Fruit fly (Drosophila melanogaster) whole organism, pupa: ENCODE data around the gene ymp.

Experiments used
- CG10348 ChIP-seq: fragments of 200-800 bp; sonication (Bioruptor generic); IDR thresholded peaks from 2 replicates; pipeline ENCODE4 v1.3.6; 2022; ENCODE audit warnings: missing biosample characterization, missing genetic modification characterization
- CG12605 ChIP-seq: fragments of 200-800 bp; sonication (Bioruptor generic); IDR thresholded peaks from 2 replicates; pipeline ENCODE4 v1.3.6; 2022; ENCODE audit warnings: missing biosample characterization, missing genetic modification characterization
- CG13204 ChIP-seq: fragments of 200-800 bp; sonication (Bioruptor generic); optimal IDR thresholded peaks from 2 replicates; lab custom pipeline; 2018; ENCODE audit warnings: missing biosample characterization, mild to moderate bottlenecking, missing genetic modification characterization, moderate library complexity
- CG14655 ChIP-seq: fragments of 200-800 bp; sonication (Bioruptor generic); optimal IDR thresholded peaks from 3 replicates; lab custom pipeline; 2017; ENCODE audit warnings: mild to moderate bottlenecking, missing biosample characterization, missing genetic modification reagents, missing genetic modification characterization
- CG15710 ChIP-seq: fragments of 200-800 bp; sonication (Bioruptor generic); optimal IDR thresholded peaks from 2 replicates; lab custom pipeline; 2018; ENCODE audit warnings: missing biosample characterization, mild to moderate bottlenecking, missing genetic modification characterization, moderate library complexity
- CG17806 ChIP-seq: fragments of 200-800 bp; sonication (Bioruptor generic); optimal IDR thresholded peaks from 2 replicates; lab custom pipeline; 2018; ENCODE audit warnings: missing biosample characterization, mild to moderate bottlenecking, missing genetic modification characterization, moderate library complexity
- CG32121 ChIP-seq: fragments of 200-800 bp; sonication (Bioruptor generic); IDR thresholded peaks from 2 replicates; pipeline ENCODE4 v1.3.6; 2022; ENCODE audit warnings: missing biosample characterization, missing genetic modification characterization
- CG34367 ChIP-seq: fragments of 200-800 bp; sonication (Bioruptor generic); optimal IDR thresholded peaks from 2 replicates; lab custom pipeline; 2018; ENCODE audit warnings: missing biosample characterization, mild to moderate bottlenecking, missing genetic modification characterization
- CG4496 ChIP-seq: fragments of 200-800 bp; sonication (Bioruptor generic); IDR thresholded peaks from 3 replicates; pipeline ENCODE4 v1.3.6; 2022; ENCODE audit warnings: missing biosample characterization, missing genetic modification characterization
- CG8159 ChIP-seq: fragments of 200-800 bp; sonication (Bioruptor generic); optimal IDR thresholded peaks from 3 replicates; lab custom pipeline; 2018; ENCODE audit warnings: missing biosample characterization, mild to moderate bottlenecking, missing genetic modification characterization, moderate library complexity
- CG8301 ChIP-seq: fragments of 200-800 bp; sonication (Bioruptor generic); optimal IDR thresholded peaks from 2 replicates; lab custom pipeline; 2018; ENCODE audit warnings: missing biosample characterization, mild to moderate bottlenecking, missing genetic modification characterization
- CG9948 ChIP-seq: fragments of 200-800 bp; sonication (Bioruptor generic); optimal IDR thresholded peaks from 2 replicates; lab custom pipeline; 2018; ENCODE audit warnings: missing biosample characterization, mild to moderate bottlenecking, missing genetic modification characterization, moderate library complexity
- D1 ChIP-seq: fragments of 200-800 bp; sonication (Bioruptor generic); optimal IDR thresholded peaks from 2 replicates; lab custom pipeline; 2018; ENCODE audit warnings: missing biosample characterization, mild to moderate bottlenecking, missing genetic modification characterization, moderate library complexity
- EcR ChIP-seq: fragments of 200-800 bp; sonication (Bioruptor generic); optimal IDR thresholded peaks from 3 replicates; lab custom pipeline; 2019; ENCODE audit warnings: missing biosample characterization, missing genetic modification characterization, mild to moderate bottlenecking, moderate library complexity, missing genetic modification reagents
- Ets98B ChIP-seq: fragments of 200-800 bp; sonication (Bioruptor generic); IDR thresholded peaks from 2 replicates; pipeline ENCODE4 v1.3.6; 2022; ENCODE audit warnings: missing biosample characterization, missing genetic modification characterization
- Pif1A ChIP-seq: fragments of 200-800 bp; sonication (Bioruptor generic); optimal IDR thresholded peaks from 3 replicates; lab custom pipeline; 2016; ENCODE audit warnings: missing biosample characterization, missing genetic modification characterization
- Pif1B ChIP-seq: fragments of 200-800 bp; sonication (Bioruptor generic); optimal IDR thresholded peaks from 3 replicates; lab custom pipeline; 2016; ENCODE audit warnings: missing biosample characterization, missing genetic modification characterization
- Snoo ChIP-seq: fragments of 200-800 bp; sonication (Bioruptor generic); optimal IDR thresholded peaks from 3 replicates; lab custom pipeline; 2017; ENCODE audit warnings: missing biosample characterization, mild to moderate bottlenecking, missing genetic modification characterization, inconsistent platforms
- fd96Ca ChIP-seq: fragments of 200-800 bp; sonication (Bioruptor generic); IDR thresholded peaks from 3 replicates; pipeline ENCODE4 v1.3.6; 2022; ENCODE audit warnings: missing biosample characterization, missing genetic modification characterization
- gl ChIP-seq: fragments of 200-800 bp; sonication (Bioruptor generic); optimal IDR thresholded peaks from 2 replicates; lab custom pipeline; 2018; ENCODE audit warnings: missing biosample characterization, mild to moderate bottlenecking, missing genetic modification characterization
- rn ChIP-seq: fragments of 200-800 bp; sonication (Bioruptor generic); IDR thresholded peaks from 2 replicates; pipeline ENCODE4 v1.3.6; 2022; ENCODE audit warnings: missing biosample characterization, missing genetic modification characterization

Gene ymp

dm6 chr3R:25589168-25589567 is 19.8 kb downstream of the ymp start:
- no peak for TF ChIP-seq CG13204
- no peak for TF ChIP-seq CG4496 (GFP tag; lab: Robert Waterston, UW)
- TF ChIP-seq CG32121 (GFP tag; lab: Robert Waterston, UW): no peak
- no peak for TF ChIP-seq D1
- TF ChIP-seq CG8301 (tag; lab: Kevin White, UChicago): no peak
- TF ChIP-seq CG15710 (tag; lab: Kevin White, UChicago): no peak

- TF ChIP-seq EcR (GFP tag; lab: Kevin White, UChicago) (no peak), rn (GFP tag; lab: Robert Waterston, UW) (no peak), CG10348 (GFP tag; lab: Robert Waterston, UW) (no peak), D1 (no peak), CG14655 (GFP tag; lab: Kevin White, UChicago) (no peak), CG17806 (no peak), Ets98B (GFP tag; lab: Robert Waterston, UW) (no peak), CG32121 (GFP tag; lab: Robert Waterston, UW) (no peak), CG12605 (GFP tag; lab: Robert Waterston, UW) (no peak), CG13204 (no peak), CG8301 (tag; lab: Kevin White, UChicago) (no peak), Snoo (tag; lab: Kevin White, UChicago) (no peak), CG8159 (tag; lab: Kevin White, UChicago) (no peak), fd96Ca (no peak), CG15710 (tag; lab: Kevin White, UChicago) (no peak), gl (tag; lab: Kevin White, UChicago) (no peak), CG4496 (GFP tag; lab: Robert Waterston, UW) (no peak), CG34367 (tag; lab: Kevin White, UChicago) (no peak)
Measured at dm6 chr3R:25588493-25588892, 20.4 kb downstream of the ymp start.

DNA sequence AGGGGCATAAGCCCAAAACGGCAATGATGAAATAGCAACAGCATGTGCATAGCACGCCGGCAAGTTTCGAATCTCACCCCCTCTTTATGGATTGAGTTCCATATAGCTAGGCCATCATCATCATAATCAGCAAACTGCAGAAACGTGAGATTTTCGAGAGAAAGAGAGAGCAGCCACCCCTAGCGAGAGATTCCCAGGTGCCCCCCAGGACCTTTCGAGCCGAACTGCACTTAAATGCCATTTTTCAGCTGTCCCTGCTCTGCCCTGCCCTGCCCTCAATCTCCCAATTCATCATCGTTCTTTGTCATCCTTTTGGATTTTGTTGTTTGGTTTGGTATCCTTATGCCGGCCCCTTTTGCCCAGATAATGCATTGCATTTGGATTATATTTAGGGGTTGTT is 21.2 kb downstream of the ymp start:
- no peak for TF ChIP-seq Snoo (tag; lab: Kevin White, UChicago)
- no peak for TF ChIP-seq CG13204

DNA sequence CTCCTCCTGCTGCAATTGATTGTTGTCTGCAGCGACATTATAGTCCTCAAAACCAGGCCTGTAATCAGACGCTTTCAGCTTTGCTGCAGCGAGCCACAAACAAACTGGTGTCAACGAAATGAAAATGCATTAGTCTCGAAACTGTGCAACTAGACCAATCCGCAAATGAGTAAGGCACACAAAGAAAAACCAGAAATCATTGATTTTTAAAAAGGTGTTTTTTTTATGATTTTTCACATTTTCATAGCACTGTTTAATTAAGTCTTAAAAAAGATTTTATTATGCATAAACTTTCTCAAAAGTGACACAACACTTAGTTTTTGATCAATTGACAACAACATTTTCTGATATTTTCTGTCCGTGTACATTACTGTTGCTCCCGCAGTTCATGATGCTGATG is 25.8 kb downstream of the ymp start, which contains the start of gene CG4582:
TSS of gene CG4582 (minus strand) at position 101 of the 400 bp plus-strand sequence.
- TF ChIP-seq CG14655 (GFP tag; lab: Kevin White, UChicago) (no peak), CG12605 (GFP tag; lab: Robert Waterston, UW) (no peak), Ets98B (GFP tag; lab: Robert Waterston, UW) (no peak), CG8159 (tag; lab: Kevin White, UChicago) (no peak), D1 (no peak), CG32121 (GFP tag; lab: Robert Waterston, UW) (no peak), CG10348 (GFP tag; lab: Robert Waterston, UW) (no peak)

DNA sequence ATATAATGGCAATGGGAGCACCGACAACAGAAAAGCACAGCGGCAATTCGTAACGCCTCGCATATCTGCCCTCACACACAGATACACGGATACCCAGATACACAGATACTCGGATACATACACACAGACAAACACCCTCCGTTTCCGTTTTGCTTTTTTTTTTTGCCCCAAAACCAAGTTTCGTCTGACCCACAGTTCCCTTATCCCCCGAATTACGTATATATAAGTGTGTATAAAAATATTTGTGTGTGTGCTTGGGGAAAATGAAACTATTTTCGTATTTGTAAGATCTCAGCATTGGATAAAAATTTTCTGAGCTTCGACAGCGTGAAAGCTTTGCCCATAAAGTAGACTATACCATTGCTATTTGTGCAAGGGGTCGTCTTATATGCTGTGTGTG is 49.6 kb downstream of the ymp start:
- no peak for TF ChIP-seq D1
- TF ChIP-seq CG17806: no peak
- TF ChIP-seq CG4496 (GFP tag; lab: Robert Waterston, UW): 0 out of 3 replicates have a peak, but pooled peaks have one; percentile 18
- no peak for TF ChIP-seq CG34367 (tag; lab: Kevin White, UChicago)
- TF ChIP-seq, all 21 proteins: peak for 1

- peak; percentile 91 for TF ChIP-seq CG9948 (tag; lab: Kevin White, UChicago)
- peak; percentile 63 for TF ChIP-seq CG13204
- peak; percentile 72 for TF ChIP-seq Pif1A (GFP tag; lab: Kevin White, UChicago)
- TF ChIP-seq rn (GFP tag; lab: Robert Waterston, UW): no peak
- peak; percentile 95 for TF ChIP-seq CG8159 (tag; lab: Kevin White, UChicago)
- TF ChIP-seq D1: peak; percentile 89
- peak; percentile 92 for TF ChIP-seq CG15710 (tag; lab: Kevin White, UChicago)
- peak; percentile 94 for TF ChIP-seq CG14655 (GFP tag; lab: Kevin White, UChicago)
- no peak for TF ChIP-seq CG10348 (GFP tag; lab: Robert Waterston, UW)
- peak; percentile 86 for TF ChIP-seq CG8301 (tag; lab: Kevin White, UChicago)
- TF ChIP-seq fd96Ca: peak; percentile 67; the same call in 2 of the 3 replicates
- TF ChIP-seq Pif1B (GFP tag; lab: Kevin White, UChicago): peak; percentile 85
- TF ChIP-seq CG17806: peak; percentile 93
- peak; percentile 86 for TF ChIP-seq Snoo (tag; lab: Kevin White, UChicago)
- peak; percentile 66 for TF ChIP-seq gl (tag; lab: Kevin White, UChicago)
- peak; percentile 55 for TF ChIP-seq Ets98B (GFP tag; lab: Robert Waterston, UW)
- peak; percentile 40 for TF ChIP-seq CG12605 (GFP tag; lab: Robert Waterston, UW)
- TF ChIP-seq CG34367 (tag; lab: Kevin White, UChicago): peak; percentile 90
- TF ChIP-seq EcR (GFP tag; lab: Kevin White, UChicago): peak; percentile 99
- peak; percentile 61; the same call in 1 of the 2 replicates for TF ChIP-seq CG32121 (GFP tag; lab: Robert Waterston, UW)
- peak; percentile 70; the same call in 2 of the 3 replicates for TF ChIP-seq CG4496 (GFP tag; lab: Robert Waterston, UW)
Measured at dm6 chr3R:25555365-25556106, 53.4 kb downstream of the ymp start.
